Worm (Caenorhabditis elegans) whole organism, L2 larva: ENCODE measurements around the gene cyp-25A6.

ENCODE experiments used
- C34F6.9 ChIP-seq: fragments of 150-350 bp; optimal IDR thresholded peaks from 2 replicates; lab custom pipeline; 2014; ENCODE audit warnings: missing biosample characterization, missing genetic modification characterization
- F13H6.1 ChIP-seq: sonication (generic microtip); optimal IDR thresholded peaks from 2 replicates; lab custom pipeline; 2016; ENCODE audit warnings: missing genetic modification characterization, missing compliant biosample characterization
- Y55F3AM.14 ChIP-seq: fragments of 200-800 bp; sonication (Bioruptor generic); optimal IDR thresholded peaks from 2 replicates; lab custom pipeline; 2018; ENCODE audit warnings: mild to moderate bottlenecking, missing genetic modification characterization, missing compliant biosample characterization
- ZK546.5 ChIP-seq: sonication (generic microtip); optimal IDR thresholded peaks from 2 replicates; lab custom pipeline; 2017; ENCODE audit warnings: missing biosample characterization, missing genetic modification characterization
- alr-1 ChIP-seq: fragments of 150-350 bp; optimal IDR thresholded peaks from 2 replicates; lab custom pipeline; 2014; ENCODE audit warnings: missing biosample characterization, missing genetic modification characterization
- aly-2 ChIP-seq: fragments of 150-350 bp; optimal IDR thresholded peaks from 2 replicates; lab custom pipeline; 2014; ENCODE audit warnings: missing biosample characterization, missing genetic modification characterization
- ama-1 ChIP-seq: fragments of 150-350 bp; optimal IDR thresholded peaks from 2 replicates; lab custom pipeline; 2018; ENCODE audit warnings: inconsistent platforms
- ceh-16 ChIP-seq: fragments of 150-350 bp; optimal IDR thresholded peaks from 2 replicates; lab custom pipeline; 2014; ENCODE audit warnings: missing biosample characterization, missing genetic modification characterization
- crh-2 ChIP-seq: sonication (generic microtip); optimal IDR thresholded peaks from 2 replicates; lab custom pipeline; 2017; ENCODE audit warnings: missing biosample characterization, missing genetic modification characterization
- dmd-4 ChIP-seq: sonication (generic microtip); optimal IDR thresholded peaks from 2 replicates; lab custom pipeline; 2017; ENCODE audit warnings: missing biosample characterization, missing genetic modification characterization
- egl-27 ChIP-seq: sonication (generic microtip); optimal IDR thresholded peaks from 3 replicates; lab custom pipeline; 2017; ENCODE audit warnings: missing biosample characterization, missing genetic modification reagents, missing genetic modification characterization
- elt-3 ChIP-seq: sonication (generic microtip); optimal IDR thresholded peaks from 2 replicates; lab custom pipeline; 2017; ENCODE audit warnings: missing biosample characterization, missing genetic modification characterization
- fos-1 ChIP-seq: fragments of 150-350 bp; optimal IDR thresholded peaks from 2 replicates; lab custom pipeline; 2014; ENCODE audit warnings: missing biosample characterization, missing genetic modification characterization
- gmeb-1 ChIP-seq: fragments of 150-350 bp; optimal IDR thresholded peaks from 2 replicates; lab custom pipeline; 2014; ENCODE audit warnings: missing biosample characterization, missing genetic modification characterization
- lin-11 ChIP-seq: fragments of 150-350 bp; sonication (generic microtip); optimal IDR thresholded peaks from 2 replicates; lab custom pipeline; 2014; ENCODE audit warnings: missing biosample characterization, missing genetic modification characterization, inconsistent platforms, mixed read lengths
- lin-13 ChIP-seq: fragments of 150-350 bp; optimal IDR thresholded peaks from 2 replicates; lab custom pipeline; 2014; ENCODE audit warnings: missing biosample characterization, missing genetic modification reagents, missing genetic modification characterization
- lin-39 ChIP-seq: fragments of 150-350 bp; optimal IDR thresholded peaks from 2 replicates; lab custom pipeline; 2014; ENCODE audit warnings: missing biosample characterization, missing genetic modification reagents, missing genetic modification characterization
- lsy-2 ChIP-seq, 2 experiments: fragments of 150-350 bp in 1 of 2; sonication (generic microtip) in 1 of 2; optimal IDR thresholded peaks; 2 replicates each; lab custom pipeline; 2014 to 2017; ENCODE audit warnings: missing biosample characterization in 2 of 2, missing genetic modification characterization in 2 of 2
- mab-5 ChIP-seq: fragments of 150-350 bp; optimal IDR thresholded peaks from 2 replicates; lab custom pipeline; 2014; ENCODE audit warnings: missing biosample characterization, missing genetic modification characterization
- mbf-1 ChIP-seq: sonication (generic microtip); optimal IDR thresholded peaks from 2 replicates; lab custom pipeline; 2017; ENCODE audit warnings: missing biosample characterization, missing genetic modification characterization
- mdl-1 ChIP-seq, 2 experiments: fragments of 150-350 bp in 1 of 2; sonication (generic microtip) in 1 of 2; optimal IDR thresholded peaks; 2 replicates each; lab custom pipeline; 2017; ENCODE audit warnings: missing biosample characterization in 2 of 2, missing genetic modification characterization in 2 of 2
- nhr-10 ChIP-seq: sonication (generic microtip); optimal IDR thresholded peaks from 2 replicates; lab custom pipeline; 2017; ENCODE audit warnings: missing biosample characterization, missing genetic modification characterization
- nhr-11 ChIP-seq: fragments of 150-350 bp; optimal IDR thresholded peaks from 2 replicates; lab custom pipeline; 2014; ENCODE audit warnings: missing biosample characterization, missing genetic modification characterization
- nhr-12 ChIP-seq: fragments of 150-350 bp; optimal IDR thresholded peaks from 2 replicates; lab custom pipeline; 2014; ENCODE audit warnings: missing biosample characterization, missing genetic modification characterization
- nhr-129 ChIP-seq: fragments of 150-350 bp; optimal IDR thresholded peaks from 2 replicates; lab custom pipeline; 2014; ENCODE audit warnings: missing biosample characterization, missing genetic modification characterization
- nhr-21 ChIP-seq: fragments of 150-350 bp; optimal IDR thresholded peaks from 2 replicates; lab custom pipeline; 2014; ENCODE audit warnings: missing biosample characterization, missing genetic modification characterization
- nhr-23 ChIP-seq: fragments of 150-350 bp; optimal IDR thresholded peaks from 2 replicates; lab custom pipeline; 2014; ENCODE audit warnings: missing biosample characterization, missing genetic modification reagents, missing genetic modification characterization
- nhr-25 ChIP-seq: fragments of 150-350 bp; sonication (generic microtip); optimal IDR thresholded peaks from 3 replicates; lab custom pipeline; 2014; ENCODE audit warnings: missing biosample characterization, missing genetic modification characterization
- nhr-6 ChIP-seq: fragments of 150-350 bp; optimal IDR thresholded peaks from 2 replicates; lab custom pipeline; 2014; ENCODE audit warnings: missing biosample characterization, missing genetic modification characterization
- peb-1 ChIP-seq: fragments of 150-350 bp; optimal IDR thresholded peaks from 2 replicates; lab custom pipeline; 2014; ENCODE audit warnings: missing biosample characterization, missing genetic modification characterization
- sem-4 ChIP-seq: fragments of 150-350 bp; optimal IDR thresholded peaks from 2 replicates; lab custom pipeline; 2014; ENCODE audit warnings: missing biosample characterization, missing genetic modification reagents, missing genetic modification characterization
- sma-3 ChIP-seq: sonication (generic microtip); optimal IDR thresholded peaks from 2 replicates; lab custom pipeline; 2016; ENCODE audit warnings: missing genetic modification reagents, missing genetic modification characterization, missing compliant biosample characterization
- sma-9 ChIP-seq, 2 experiments: fragments of 150-350 bp in 1 of 2; sonication (generic microtip) in 1 of 2; optimal IDR thresholded peaks; 2 replicates each; lab custom pipeline; 2014 to 2016; ENCODE audit warnings: missing genetic modification characterization in 2 of 2, mild to moderate bottlenecking in 1 of 2, missing biosample characterization in 1 of 2, missing compliant biosample characterization in 1 of 2, missing genetic modification reagents in 1 of 2, moderate library complexity in 1 of 2
- unc-39 ChIP-seq: fragments of 150-350 bp; optimal IDR thresholded peaks from 2 replicates; lab custom pipeline; 2014; ENCODE audit warnings: missing biosample characterization, missing genetic modification characterization
- unc-55 ChIP-seq: fragments of 150-350 bp; sonication (generic microtip); optimal IDR thresholded peaks from 3 replicates; lab custom pipeline; 2014; ENCODE audit warnings: missing biosample characterization, missing genetic modification reagents, missing genetic modification characterization
- unc-62 ChIP-seq: fragments of 150-350 bp; optimal IDR thresholded peaks from 2 replicates; lab custom pipeline; 2014; ENCODE audit warnings: missing biosample characterization, missing genetic modification reagents, missing genetic modification characterization
- zag-1 ChIP-seq: fragments of 150-350 bp; optimal IDR thresholded peaks from 2 replicates; lab custom pipeline; 2014; ENCODE audit warnings: missing biosample characterization, missing genetic modification characterization
- ztf-1 ChIP-seq: fragments of 200-800 bp; sonication (Bioruptor generic); conservative IDR thresholded peaks from 2 replicates; pipeline ENCODE4 v1.3.6; 2022; ENCODE audit warnings: missing genetic modification characterization, missing compliant biosample characterization
- ztf-11 ChIP-seq: sonication (generic microtip); optimal IDR thresholded peaks from 2 replicates; lab custom pipeline; 2017; ENCODE audit warnings: missing biosample characterization, missing genetic modification characterization
- ztf-4 ChIP-seq: fragments of 150-350 bp; optimal IDR thresholded peaks from 2 replicates; lab custom pipeline; 2014; ENCODE audit warnings: missing biosample characterization, missing genetic modification characterization

The cyp-25A6 gene

DNA sequence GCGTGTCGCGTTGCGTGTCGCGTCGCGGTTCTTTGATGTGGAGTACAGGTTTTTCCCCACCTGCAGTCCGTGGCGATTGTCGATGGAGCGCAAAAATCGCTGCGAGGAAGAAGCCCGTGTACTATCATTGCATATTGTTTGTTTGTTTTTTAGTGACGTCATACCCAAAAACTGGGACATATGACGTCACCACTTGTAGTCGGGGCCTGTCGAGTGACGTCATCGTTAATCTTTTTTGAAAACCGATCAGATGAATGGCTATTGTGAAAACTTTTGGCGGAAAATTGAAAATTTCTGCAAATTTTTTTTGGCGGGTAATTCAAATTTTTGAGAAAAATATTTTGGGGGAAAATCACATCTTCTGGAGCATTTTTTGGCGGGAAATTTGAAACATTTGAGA, 30.0 kb upstream of the cyp-25A6 start:
- no peak for TF ChIP-seq mab-5
- no peak for TF ChIP-seq ztf-1 (GFP tag; lab: Robert Waterston, UW)
- TF ChIP-seq mdl-1 (tag; optimal IDR thresholded peaks at IDR 0.05; lab: Kevin White, UChicago): no peak
- no peak for TF ChIP-seq unc-39
- no peak for TF ChIP-seq nhr-10 (tag; lab: Kevin White, UChicago)
- no peak for TF ChIP-seq alr-1
- TF ChIP-seq fos-1 (tag; lab: Kevin White, UChicago): no peak
- no peak for TF ChIP-seq sem-4 (tag; lab: Kevin White, UChicago)
- no peak for TF ChIP-seq elt-3 (tag; lab: Kevin White, UChicago)

DNA sequence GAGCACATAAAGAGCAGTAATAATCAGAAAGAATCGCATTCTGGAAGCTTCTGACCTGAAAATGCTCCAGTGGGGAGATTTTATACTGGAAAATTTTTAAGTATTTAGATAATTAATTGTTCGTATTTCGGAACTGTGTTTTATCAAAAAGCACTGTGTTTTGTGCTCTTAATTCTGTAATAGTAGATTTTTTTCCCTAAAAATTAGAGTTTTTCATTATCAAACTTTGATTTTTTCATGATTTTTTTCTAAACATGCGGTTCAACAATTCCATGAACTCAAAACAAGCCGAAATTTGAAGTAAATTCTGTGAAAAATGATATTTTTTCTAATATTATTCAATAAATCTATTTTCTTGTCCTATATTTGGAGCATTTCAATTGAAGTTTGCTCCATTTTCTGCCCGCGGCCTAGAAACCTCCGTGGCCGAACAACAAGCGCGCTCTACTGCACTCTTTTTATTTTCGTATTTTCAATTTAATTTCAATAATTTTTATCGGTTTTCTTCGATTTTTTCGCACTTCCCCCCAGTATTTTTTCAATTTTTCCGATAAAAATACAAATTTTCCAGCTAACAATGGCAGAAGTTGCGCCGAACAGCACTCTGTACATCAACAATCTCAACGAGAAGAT, 25.6 kb upstream of the cyp-25A6 start, which contains the start of the genes K08D10.13 and rnp-2:
Gene K08D10.13 (minus strand): TSS at position 51 of the 633 bp plus-strand sequence.
Gene rnp-2 (plus strand): TSS at position 546 of the 633 bp plus-strand sequence.
- TF ChIP-seq unc-55 (GFP tag; lab: Kevin White, UChicago): peak; percentile 52
- no peak for TF ChIP-seq ztf-11
- no peak for TF ChIP-seq mbf-1 (tag; lab: Kevin White, UChicago)
- peak; percentile 60 for TF ChIP-seq C34F6.9
- no peak for TF ChIP-seq unc-62 (GFP tag; lab: Kevin White, UChicago)
- no peak for TF ChIP-seq nhr-6 (tag; lab: Kevin White, UChicago)
- TF ChIP-seq lsy-2 (tag; optimal IDR thresholded peaks at IDR 0.05; lab: Kevin White, UChicago): peak; percentile 22 to 79
- peak; percentile 40 for TF ChIP-seq F13H6.1 (tag; lab: Kevin White, UChicago)
- TF ChIP-seq gmeb-1: peak; percentile 60
- TF ChIP-seq mab-5: no peak
- no peak for TF ChIP-seq ceh-16 (tag; lab: Kevin White, UChicago)
- no peak for TF ChIP-seq lin-13 (GFP tag; lab: Kevin White, UChicago)
- TF ChIP-seq sma-3 (GFP tag; lab: Kevin White, UChicago): peak; percentile 46
- TF ChIP-seq nhr-23 (tag; lab: Kevin White, UChicago): no peak

ce11 chrIV:4172242-4172641, 25.0 kb upstream of the cyp-25A6 start:
- TF ChIP-seq nhr-129 (tag; lab: Kevin White, UChicago) (no peak), nhr-6 (tag; lab: Kevin White, UChicago) (no peak), peb-1 (tag; lab: Kevin White, UChicago) (no peak), unc-39 (no peak), nhr-21 (tag; lab: Kevin White, UChicago) (no peak), aly-2 (tag; lab: Kevin White, UChicago) (no peak), lin-11 (tag; lab: Kevin White, UChicago) (no peak), nhr-11 (tag; lab: Kevin White, UChicago) (no peak), gmeb-1 (no peak), unc-55 (GFP tag; lab: Kevin White, UChicago) (no peak), ama-1 (lab: Kevin White, UChicago) (no peak), sma-3 (GFP tag; lab: Kevin White, UChicago) (no peak), ZK546.5 (tag; lab: Kevin White, UChicago) (no peak), dmd-4 (tag; lab: Kevin White, UChicago) (no peak), unc-62 (GFP tag; lab: Kevin White, UChicago) (no peak), F13H6.1 (tag; lab: Kevin White, UChicago) (no peak), sma-9 (GFP tag; optimal IDR thresholded peaks at IDR 0.05; lab: Kevin White, UChicago) (no peak), sma-9 (tag; optimal IDR thresholded peaks at IDR 0.05; lab: Kevin White, UChicago) (no peak), egl-27 (tag; lab: Kevin White, UChicago) (no peak), nhr-12 (no peak)

DNA sequence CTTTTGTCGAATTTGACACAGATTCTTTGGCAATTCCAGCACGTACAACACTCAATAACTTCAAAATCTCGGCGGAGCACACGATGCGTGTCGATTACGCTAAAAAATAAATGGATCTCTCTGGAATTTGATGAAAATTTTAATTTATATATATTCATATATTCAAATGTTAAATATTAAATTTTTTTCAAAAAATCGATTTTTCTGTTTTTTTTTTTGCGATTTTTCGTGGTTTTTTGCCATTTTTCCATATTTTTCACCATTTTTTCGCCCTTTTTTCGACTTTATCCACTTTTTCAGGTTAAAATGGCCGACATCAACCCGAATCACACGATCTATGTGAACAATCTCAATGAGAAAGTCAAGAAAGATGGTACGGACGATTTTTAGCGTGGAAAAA, 23.5 kb upstream of the cyp-25A6 start, which contains the start of gene rnp-3:
Gene rnp-3 (plus strand): TSS at position 301 of the 400 bp plus-strand sequence.
- no peak for TF ChIP-seq zag-1
- no peak for TF ChIP-seq ztf-11
- TF ChIP-seq lin-39 (tag; lab: Kevin White, UChicago): no peak
- no peak for TF ChIP-seq nhr-11 (tag; lab: Kevin White, UChicago)
- no peak for TF ChIP-seq nhr-25 (tag; lab: Kevin White, UChicago)
- TF ChIP-seq Y55F3AM.14 (GFP tag; lab: Kevin White, UChicago): no peak
- TF ChIP-seq peb-1 (tag; lab: Kevin White, UChicago): no peak
- TF ChIP-seq fos-1 (tag; lab: Kevin White, UChicago): no peak
- no peak for TF ChIP-seq ztf-4 (tag; lab: Kevin White, UChicago)
- no peak for TF ChIP-seq nhr-12
- no peak for TF ChIP-seq egl-27 (tag; lab: Kevin White, UChicago)
- no peak for TF ChIP-seq sma-3 (GFP tag; lab: Kevin White, UChicago)
- TF ChIP-seq sem-4 (tag; lab: Kevin White, UChicago): no peak
- no peak for TF ChIP-seq C34F6.9
- no peak for TF ChIP-seq mab-5
- TF ChIP-seq crh-2 (tag; lab: Kevin White, UChicago): no peak
- no peak for TF ChIP-seq unc-55 (GFP tag; lab: Kevin White, UChicago)
- no peak for TF ChIP-seq nhr-23 (tag; lab: Kevin White, UChicago)
- no peak for TF ChIP-seq sma-9 (GFP tag; optimal IDR thresholded peaks at IDR 0.05; lab: Kevin White, UChicago)
- TF ChIP-seq sma-9 (tag; optimal IDR thresholded peaks at IDR 0.05; lab: Kevin White, UChicago): no peak
